Worm (Caenorhabditis elegans) whole organism, L4 larva: ENCODE results near the gene mtch-1.

Experiments used
- D1046.2 ChIP-seq: fragments of 200-800 bp; sonication (Bioruptor generic); IDR thresholded peaks from 2 replicates; pipeline ENCODE4 v1.3.6; 2022; ENCODE audit warnings: missing genetic modification characterization, missing compliant biosample characterization
- R02D3.7 ChIP-seq: fragments of 150-350 bp; sonication (generic microtip); optimal IDR thresholded peaks from 3 replicates; lab custom pipeline; 2014; ENCODE audit warnings: missing biosample characterization, missing genetic modification characterization
- T26A8.4 ChIP-seq: fragments of 200-800 bp; sonication (Bioruptor generic); IDR thresholded peaks from 2 replicates; pipeline ENCODE4 v1.3.6; 2022; ENCODE audit warnings: missing genetic modification characterization, missing compliant biosample characterization
- Y5F2A.4 ChIP-seq: fragments of 200-800 bp; sonication (Bioruptor generic); optimal IDR thresholded peaks from 2 replicates; lab custom pipeline; 2018; ENCODE audit warnings: mild to moderate bottlenecking, missing genetic modification characterization, missing compliant biosample characterization
- ZK337.2 ChIP-seq: fragments of 200-800 bp; sonication (Bioruptor generic); IDR thresholded peaks from 2 replicates; pipeline ENCODE4 v1.3.6; 2022; ENCODE audit warnings: missing genetic modification reagents, missing genetic modification characterization, missing compliant biosample characterization
- ZK546.5 ChIP-seq, 2 experiments: sonication (generic microtip); optimal IDR thresholded peaks; 2 replicates each; lab custom pipeline; 2017; ENCODE audit warnings: missing biosample characterization in 2 of 2, missing genetic modification characterization in 2 of 2
- aly-2 ChIP-seq: sonication (generic microtip); optimal IDR thresholded peaks from 2 replicates; lab custom pipeline; 2018; ENCODE audit warnings: missing biosample characterization, missing genetic modification characterization
- ceh-20 ChIP-seq: fragments of 200-800 bp; sonication (Bioruptor generic); IDR thresholded peaks from 2 replicates; pipeline ENCODE4 v1.3.6; 2022; ENCODE audit warnings: missing genetic modification reagents, missing genetic modification characterization, missing compliant biosample characterization
- ceh-32 ChIP-seq: sonication (generic microtip); optimal IDR thresholded peaks from 2 replicates; lab custom pipeline; 2016; ENCODE audit warnings: mild to moderate bottlenecking, missing genetic modification characterization, missing compliant biosample characterization; ENCODE audit not compliant: poor library complexity
- ceh-82 ChIP-seq: sonication (generic microtip); optimal IDR thresholded peaks from 2 replicates; lab custom pipeline; 2017; ENCODE audit warnings: missing biosample characterization, missing genetic modification characterization
- ctbp-1 ChIP-seq: fragments of 200-800 bp; sonication (Bioruptor generic); IDR thresholded peaks from 2 replicates; pipeline ENCODE4 v1.3.6; 2022; ENCODE audit warnings: missing genetic modification reagents, missing genetic modification characterization, missing compliant biosample characterization
- daf-12 ChIP-seq: fragments of 150-350 bp; optimal IDR thresholded peaks from 2 replicates; lab custom pipeline; 2014; ENCODE audit warnings: missing biosample characterization, missing genetic modification reagents, missing genetic modification characterization
- dmd-6 ChIP-seq: fragments of 200-800 bp; sonication (Bioruptor generic); IDR thresholded peaks from 2 replicates; pipeline ENCODE4 v1.3.6; 2022; ENCODE audit warnings: missing genetic modification reagents, missing genetic modification characterization, missing compliant biosample characterization
- dmd-9 ChIP-seq: fragments of 200-800 bp; sonication (Bioruptor generic); IDR thresholded peaks from 2 replicates; pipeline ENCODE4 v1.3.6; 2022; ENCODE audit warnings: missing genetic modification reagents, missing genetic modification characterization, missing compliant biosample characterization
- egl-27 ChIP-seq: sonication (generic microtip); optimal IDR thresholded peaks from 3 replicates; lab custom pipeline; 2017; ENCODE audit warnings: missing biosample characterization, missing genetic modification reagents, missing genetic modification characterization
- egl-43 ChIP-seq: fragments of 200-800 bp; sonication (Bioruptor generic); IDR thresholded peaks from 2 replicates; pipeline ENCODE4 v1.3.6; 2022; ENCODE audit warnings: missing genetic modification reagents, missing genetic modification characterization, missing compliant biosample characterization
- fkh-10 ChIP-seq: fragments of 150-350 bp; optimal IDR thresholded peaks from 2 replicates; lab custom pipeline; 2014; ENCODE audit warnings: missing biosample characterization, missing genetic modification reagents, missing genetic modification characterization
- hlh-11 ChIP-seq: fragments of 200-800 bp; sonication (Bioruptor generic); optimal IDR thresholded peaks from 2 replicates; lab custom pipeline; 2018; ENCODE audit warnings: mild to moderate bottlenecking, missing genetic modification characterization, missing compliant biosample characterization
- hlh-30 ChIP-seq: sonication (generic microtip); optimal IDR thresholded peaks from 2 replicates; lab custom pipeline; 2017; ENCODE audit warnings: antibody characterized with exemption, mild to moderate bottlenecking, missing genetic modification characterization, missing compliant biosample characterization; ENCODE audit not compliant: insufficient read depth
- hmg-1.1 ChIP-seq: fragments of 200-800 bp; sonication (Bioruptor generic); IDR thresholded peaks from 2 replicates; pipeline ENCODE4 v1.3.6; 2022; ENCODE audit warnings: missing genetic modification reagents, missing genetic modification characterization, missing compliant biosample characterization
- jun-1 ChIP-seq: fragments of 150-350 bp; optimal IDR thresholded peaks from 2 replicates; lab custom pipeline; 2014; ENCODE audit warnings: missing biosample characterization, missing genetic modification reagents, missing genetic modification characterization
- lim-7 ChIP-seq: fragments of 200-800 bp; sonication (Bioruptor generic); IDR thresholded peaks from 2 replicates; pipeline ENCODE4 v1.3.6; 2022; ENCODE audit warnings: missing genetic modification characterization, missing compliant biosample characterization
- lin-1 ChIP-seq: fragments of 200-800 bp; sonication (Bioruptor generic); IDR thresholded peaks from 2 replicates; pipeline ENCODE4 v1.3.6; 2022; ENCODE audit warnings: missing genetic modification reagents, missing genetic modification characterization, missing compliant biosample characterization
- lin-13 ChIP-seq: fragments of 150-350 bp; optimal IDR thresholded peaks from 2 replicates; lab custom pipeline; 2014; ENCODE audit warnings: missing biosample characterization, missing genetic modification reagents, missing genetic modification characterization
- lin-15B ChIP-seq: fragments of 150-350 bp; sonication (generic microtip); optimal IDR thresholded peaks from 3 replicates; lab custom pipeline; 2014; ENCODE audit warnings: missing biosample characterization, missing genetic modification characterization
- lin-29 ChIP-seq: fragments of 200-800 bp; sonication (Bioruptor generic); IDR thresholded peaks from 2 replicates; pipeline ENCODE4 v1.3.6; 2022; ENCODE audit warnings: missing genetic modification reagents, missing genetic modification characterization, missing compliant biosample characterization
- lir-3 ChIP-seq: sonication (generic microtip); optimal IDR thresholded peaks from 2 replicates; lab custom pipeline; 2016; ENCODE audit warnings: mild to moderate bottlenecking, missing genetic modification characterization, missing compliant biosample characterization
- lsy-2 ChIP-seq, 2 experiments: fragments of 150-350 bp in 1 of 2; sonication (generic microtip) in 1 of 2; optimal IDR thresholded peaks; 2 replicates each; lab custom pipeline; 2014 to 2017; ENCODE audit warnings: missing biosample characterization in 2 of 2, missing genetic modification characterization in 2 of 2
- madf-9 ChIP-seq: fragments of 200-800 bp; sonication (Bioruptor generic); conservative IDR thresholded peaks from 2 replicates; pipeline ENCODE4 v1.3.6; 2022; ENCODE audit warnings: missing genetic modification reagents, missing genetic modification characterization, missing compliant biosample characterization
- mdl-1 ChIP-seq, 2 experiments: fragments of 150-350 bp in 1 of 2; sonication (generic microtip) in 1 of 2; optimal IDR thresholded peaks; 2 replicates each; lab custom pipeline; 2014 to 2017; ENCODE audit warnings: missing biosample characterization in 2 of 2, missing genetic modification characterization in 2 of 2
- mep-1 ChIP-seq: fragments of 150-350 bp; sonication (generic microtip); optimal IDR thresholded peaks from 3 replicates; lab custom pipeline; 2014; ENCODE audit warnings: missing biosample characterization, missing genetic modification characterization
- mxl-3 ChIP-seq: fragments of 200-800 bp; sonication (Bioruptor generic); optimal IDR thresholded peaks from 2 replicates; lab custom pipeline; 2018; ENCODE audit warnings: mild to moderate bottlenecking, missing genetic modification characterization, missing compliant biosample characterization
- nhr-11 ChIP-seq: fragments of 150-350 bp; optimal IDR thresholded peaks from 2 replicates; lab custom pipeline; 2014; ENCODE audit warnings: missing biosample characterization, missing genetic modification characterization
- nhr-237 ChIP-seq: sonication (generic microtip); optimal IDR thresholded peaks from 2 replicates; lab custom pipeline; 2017; ENCODE audit warnings: missing biosample characterization, missing genetic modification characterization
- nhr-28 ChIP-seq: fragments of 150-350 bp; optimal IDR thresholded peaks from 2 replicates; lab custom pipeline; 2014; ENCODE audit warnings: missing biosample characterization, missing genetic modification characterization
- nhr-42 ChIP-seq: fragments of 200-800 bp; sonication (Bioruptor generic); IDR thresholded peaks from 2 replicates; pipeline ENCODE4 v1.3.6; 2022; ENCODE audit warnings: missing genetic modification characterization, missing compliant biosample characterization
- nhr-48 ChIP-seq: sonication (generic microtip); optimal IDR thresholded peaks from 2 replicates; lab custom pipeline; 2016; ENCODE audit warnings: mild to moderate bottlenecking, missing genetic modification characterization, missing compliant biosample characterization
- nhr-6 ChIP-seq: fragments of 150-350 bp; optimal IDR thresholded peaks from 2 replicates; lab custom pipeline; 2014; ENCODE audit warnings: missing biosample characterization, missing genetic modification characterization
- pha-4 ChIP-seq, 2 experiments: fragments of 150-350 bp in 1 of 2; fragments of 200-800 bp in 1 of 2; sonication (Bioruptor generic) in 1 of 2; IDR thresholded peaks in 1 of 2; optimal IDR thresholded peaks in 1 of 2; 2 replicates each; pipeline versions ENCODE4 v1.3.6 to Lab custom; 2014 to 2022; ENCODE audit warnings: missing genetic modification characterization in 2 of 2, missing genetic modification reagents in 2 of 2, missing biosample characterization in 1 of 2, missing compliant biosample characterization in 1 of 2
- php-3 ChIP-seq: fragments of 200-800 bp; sonication (Bioruptor generic); IDR thresholded peaks from 2 replicates; pipeline ENCODE4 v1.3.6; 2022; ENCODE audit warnings: missing genetic modification reagents, missing genetic modification characterization, missing compliant biosample characterization
- rbr-2 ChIP-seq: sonication (generic microtip); optimal IDR thresholded peaks from 2 replicates; lab custom pipeline; 2016; ENCODE audit warnings: missing genotype, missing genetic modification characterization, missing compliant biosample characterization
- saeg-2 ChIP-seq: fragments of 200-800 bp; sonication (Bioruptor generic); IDR thresholded peaks from 2 replicates; pipeline ENCODE4 v1.3.6; 2022; ENCODE audit warnings: missing genetic modification reagents, missing genetic modification characterization, missing compliant biosample characterization
- set-16 ChIP-seq: fragments of 200-800 bp; sonication (Bioruptor generic); IDR thresholded peaks from 2 replicates; pipeline ENCODE4 v1.3.6; 2022; ENCODE audit warnings: missing genetic modification reagents, missing genetic modification characterization, missing compliant biosample characterization
- skn-1 ChIP-seq: fragments of 150-350 bp; optimal IDR thresholded peaks from 2 replicates; lab custom pipeline; 2014; ENCODE audit warnings: missing biosample characterization, missing genetic modification characterization
- unc-130 ChIP-seq: sonication (generic microtip); optimal IDR thresholded peaks from 2 replicates; lab custom pipeline; 2016; ENCODE audit warnings: missing genetic modification reagents, missing genetic modification characterization, missing compliant biosample characterization
- unc-62 ChIP-seq, 3 experiments: fragments of 150-350 bp in 1 of 3; sonication (generic microtip); optimal IDR thresholded peaks in 2 of 3; peaks in 1 of 3; 1 replicate in 1 of 3; 2 replicates in 2 of 3; lab custom pipeline; 2014 to 2017; ENCODE audit warnings: missing biosample characterization in 3 of 3, missing genetic modification characterization in 3 of 3, missing genetic modification reagents in 3 of 3, missing genotype in 1 of 3
- zfp-2 ChIP-seq: sonication (generic microtip); optimal IDR thresholded peaks from 2 replicates; lab custom pipeline; 2016; ENCODE audit warnings: mild to moderate bottlenecking, missing genetic modification characterization, missing compliant biosample characterization
- zfp-3 ChIP-seq: fragments of 200-800 bp; sonication (Bioruptor generic); conservative IDR thresholded peaks from 2 replicates; pipeline ENCODE4 v1.3.6; 2022; ENCODE audit warnings: missing genetic modification reagents, missing genetic modification characterization, missing compliant biosample characterization
- zip-11 ChIP-seq: fragments of 200-800 bp; sonication (Bioruptor generic); IDR thresholded peaks from 2 replicates; pipeline ENCODE4 v1.3.6; 2022; ENCODE audit warnings: missing genetic modification characterization, missing compliant biosample characterization

The mtch-1 gene

ce11 chrII:7340703-7341102 lies 33.3 kb downstream of the mtch-1 start:
- no peak for TF ChIP-seq pha-4 (GFP tag; IDR thresholded peaks at IDR 0.05; lab: Robert Waterston, UW)
- TF ChIP-seq pha-4 (tag; optimal IDR thresholded peaks at IDR 0.05; lab: Kevin White, UChicago), result peak; percentile 85
- TF ChIP-seq dmd-6, result 0 out of 2 replicates have a peak, but pooled peaks have one; percentile 18
- TF ChIP-seq daf-12 (tag; lab: Kevin White, UChicago), result no peak
- no peak for TF ChIP-seq lsy-2 (tag; optimal IDR thresholded peaks at IDR 0.05; lab: Kevin White, UChicago)
- no peak for TF ChIP-seq skn-1 (tag; lab: Kevin White, UChicago)
- TF ChIP-seq lir-3, result no peak
- TF ChIP-seq mep-1 (tag; lab: Kevin White, UChicago), result no peak
- peak; percentile 5 for TF ChIP-seq nhr-28
- TF ChIP-seq ZK337.2, result no peak
- TF ChIP-seq php-3 (GFP tag; lab: Robert Waterston, UW), result no peak
- TF ChIP-seq R02D3.7 (tag; lab: Kevin White, UChicago), result no peak

- TF ChIP-seq nhr-6 (no peak), fkh-10 (GFP tag; lab: Kevin White, UChicago) (no peak), rbr-2 (tag; lab: Kevin White, UChicago) (no peak), set-16 (GFP tag; lab: Robert Waterston, UW) (no peak), ctbp-1 (GFP tag; lab: Robert Waterston, UW) (no peak), saeg-2 (GFP tag; lab: Robert Waterston, UW) (no peak), nhr-28 (peak; percentile 87), egl-43 (GFP tag; lab: Robert Waterston, UW) (no peak), D1046.2 (GFP tag; lab: Robert Waterston, UW) (no peak), aly-2 (tag; lab: Kevin White, UChicago) (no peak), zfp-2 (no peak), ceh-82 (no peak), dmd-9 (GFP tag; lab: Robert Waterston, UW) (no peak), lin-1 (GFP tag; lab: Robert Waterston, UW) (0 out of 2 replicates have a peak, but pooled peaks have one; percentile 26), nhr-42 (GFP tag; lab: Robert Waterston, UW) (no peak), unc-62 (GFP tag; optimal IDR thresholded peaks at IDR 0.05 in 1 of 2; lab: Kevin White, UChicago) (peak in 1 of 2 experiments; percentile 87), unc-62 (tag; optimal IDR thresholded peaks at IDR 0.05; lab: Kevin White, UChicago) (no peak), ceh-20 (GFP tag; lab: Robert Waterston, UW) (no peak), T26A8.4 (no peak), hmg-1.1 (GFP tag; lab: Robert Waterston, UW) (no peak), zfp-3 (GFP tag; lab: Robert Waterston, UW) (no peak), madf-9 (GFP tag; lab: Robert Waterston, UW) (no peak), lim-7 (GFP tag; lab: Robert Waterston, UW) (no peak), php-3 (GFP tag; lab: Robert Waterston, UW) (no peak), lin-29 (GFP tag; lab: Robert Waterston, UW) (no peak), lin-13 (GFP tag; lab: Kevin White, UChicago) (no peak), hlh-11 (tag; lab: Kevin White, UChicago) (peak; percentile 70), nhr-11 (tag; lab: Kevin White, UChicago) (peak; percentile 42), ZK546.5 (tag; optimal IDR thresholded peaks at IDR 0.05; lab: Kevin White, UChicago) (no peak), lin-15B (no peak), mxl-3 (GFP tag; lab: Kevin White, UChicago) (peak; percentile 64), mep-1 (tag; lab: Kevin White, UChicago) (peak; percentile 17), nhr-48 (tag; lab: Kevin White, UChicago) (no peak), Y5F2A.4 (no peak), unc-130 (GFP tag; lab: Kevin White, UChicago) (no peak), egl-27 (no peak), zip-11 (GFP tag; lab: Robert Waterston, UW) (no peak), jun-1 (tag; lab: Kevin White, UChicago) (no peak), mdl-1 (tag; optimal IDR thresholded peaks at IDR 0.05; lab: Kevin White, UChicago) (peak in 1 of 2 experiments; percentile 76), nhr-237 (tag; lab: Kevin White, UChicago) (no peak), ceh-32 (tag; lab: Kevin White, UChicago) (no peak), hlh-30 (tag; lab: Kevin White, UChicago) (peak; percentile 79)
Measured at ce11 chrII:7338995-7339394, 35.0 kb downstream of the mtch-1 start, which contains the start of gene nhr-21. nhr-21 (plus strand) TSS chrII:7339229.
